Worm (Caenorhabditis elegans): ENCODE measurements around the gene lgc-39.

lgc-39 gene

DNA sequence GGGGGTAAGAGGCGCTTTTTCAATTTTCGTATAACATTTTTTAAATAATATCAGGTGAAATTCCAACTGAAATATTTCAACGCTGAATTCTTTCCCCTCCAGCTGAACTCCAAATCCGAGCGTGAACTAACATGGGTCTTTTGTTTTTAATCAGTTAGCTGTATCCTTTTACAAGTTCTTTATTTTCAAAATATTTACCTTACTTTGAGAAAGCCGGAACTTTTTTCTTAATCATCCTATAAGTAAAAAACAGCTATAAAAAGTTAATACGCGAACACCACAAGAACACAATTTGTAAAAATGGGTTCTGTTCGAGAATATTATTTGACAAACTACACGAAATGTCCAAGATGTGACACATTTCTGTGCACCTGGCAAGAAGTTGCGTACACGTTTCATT lies 11.1 kb upstream of the lgc-39 start, which contains the start of gene srh-83:
Gene srh-83 (plus strand): TSS at position 301 of the 400 bp plus-strand sequence.
- TF ChIP-seq saeg-2 (GFP tag; IDR thresholded peaks at IDR 0.05), result no peak
- no peak for TF ChIP-seq lin-29 (GFP tag; IDR thresholded peaks at IDR 0.05)
- TF ChIP-seq ZK337.2 (GFP tag; IDR thresholded peaks at IDR 0.05), result no peak
- TF ChIP-seq daf-16 (GFP tag; optimal IDR thresholded peaks at IDR 0.05), result no peak
- TF ChIP-seq daf-16 (tag; optimal IDR thresholded peaks at IDR 0.05), result no peak
- TF ChIP-seq nhr-102 (tag; optimal IDR thresholded peaks at IDR 0.05), result no peak
- no peak for TF ChIP-seq lsy-2 (tag; optimal IDR thresholded peaks at IDR 0.05)
- TF ChIP-seq lin-15B (tag; optimal IDR thresholded peaks at IDR 0.05), result no peak
- TF ChIP-seq lim-7 (GFP tag; IDR thresholded peaks at IDR 0.05), result no peak
- TF ChIP-seq attf-4 (tag; optimal IDR thresholded peaks at IDR 0.05), result no peak
- no peak for TF ChIP-seq lir-3 (tag; optimal IDR thresholded peaks at IDR 0.05)

DNA sequence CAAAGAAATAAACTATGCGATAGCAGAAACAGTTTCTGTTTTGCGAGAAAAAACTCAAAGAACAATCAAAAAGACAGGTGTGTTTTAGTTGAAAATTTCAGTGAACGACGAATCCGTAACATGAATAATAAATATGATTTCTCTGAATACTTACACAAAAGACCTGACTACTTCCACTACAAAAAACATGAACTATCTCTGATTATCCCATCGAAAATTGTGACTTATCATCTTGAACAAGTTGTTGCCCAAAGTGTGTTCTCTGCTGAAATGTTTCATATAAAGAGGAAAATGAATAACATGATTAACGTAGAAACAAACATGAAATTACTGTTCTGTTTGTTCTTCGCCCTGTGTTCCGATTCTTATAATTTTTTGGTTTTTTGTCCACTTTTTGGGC lies 8.6 kb upstream of the lgc-39 start, which contains the start of gene ugt-36:
Gene ugt-36 (plus strand): TSS at position 301 of the 400 bp plus-strand sequence.
- TF ChIP-seq R02D3.7 (tag; optimal IDR thresholded peaks at IDR 0.05) (no peak), nhr-28 (tag; optimal IDR thresholded peaks at IDR 0.05) (peak; percentile 16)

DNA sequence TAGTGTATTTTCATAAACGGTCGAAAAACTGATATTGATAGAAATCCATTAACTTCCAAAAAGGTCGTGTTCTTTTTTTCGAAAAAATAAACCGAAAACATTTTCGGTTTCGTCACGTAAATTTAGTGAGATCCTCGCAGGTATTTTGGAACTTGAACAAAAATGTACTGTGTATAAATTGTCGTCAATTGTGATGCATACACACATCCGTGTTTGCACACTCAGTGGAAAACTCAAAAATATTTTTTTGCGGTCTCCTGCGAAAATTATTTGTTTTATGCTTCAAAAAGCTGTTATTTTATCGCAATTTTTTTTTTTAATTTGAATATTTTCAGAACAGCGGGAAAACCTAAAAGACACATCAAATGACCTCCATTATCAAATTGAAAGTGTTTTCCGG lies 3.5 kb downstream of the lgc-39 start, which contains the start of gene cpsf-2:
Gene cpsf-2 (plus strand): TSS at position 330 of the 400 bp plus-strand sequence.
- TF ChIP-seq nhr-48 (tag; optimal IDR thresholded peaks at IDR 0.05) (no peak), T26A8.4 (GFP tag; IDR thresholded peaks at IDR 0.05) (no peak), aha-1 (tag) (peak; percentile 72), F37D6.2 (tag; optimal IDR thresholded peaks at IDR 0.05) (no peak), dpl-1 (GFP tag; optimal IDR thresholded peaks at IDR 0.05) (peak; percentile 1), ZK546.5 (tag; optimal IDR thresholded peaks at IDR 0.05) (no peak), mes-2 (tag; optimal IDR thresholded peaks at IDR 0.05; ENCODE audit: poor library complexity, severe bottlenecking) (peak; percentile 47), mxl-3 (GFP tag; optimal IDR thresholded peaks at IDR 0.05) (no peak), madf-9 (GFP tag; conservative IDR thresholded peaks at IDR 0.05) (no peak)

DNA sequence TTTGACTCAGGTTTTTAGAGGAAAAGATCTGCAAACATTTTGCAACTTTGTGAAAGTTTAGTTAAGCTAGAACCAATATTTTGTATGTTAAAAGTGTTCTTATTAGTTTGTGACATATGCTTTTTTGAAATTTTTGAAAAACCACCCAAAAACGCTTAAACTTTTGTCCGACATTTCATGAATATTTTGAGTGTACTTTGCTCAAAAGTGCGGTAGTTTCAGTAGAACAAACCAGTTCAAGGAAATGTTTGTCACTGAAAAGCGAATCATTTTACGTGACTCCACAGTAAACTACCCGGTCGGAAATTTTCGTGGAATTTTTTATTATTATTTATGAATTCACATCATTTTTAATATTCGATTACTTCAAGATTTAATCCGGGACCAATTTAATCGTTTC lies 9.2 kb downstream of the lgc-39 start, which contains the start of gene pitr-5:
Gene pitr-5 (plus strand): TSS at position 301 of the 400 bp plus-strand sequence.
- TF ChIP-seq nhr-28 (tag; optimal IDR thresholded peaks at IDR 0.05) (no peak), set-16 (GFP tag; IDR thresholded peaks at IDR 0.05) (no peak), madf-5 (GFP tag; IDR thresholded peaks at IDR 0.05) (no peak), hmg-1.1 (GFP tag; IDR thresholded peaks at IDR 0.05) (no peak), zag-1 (tag; optimal IDR thresholded peaks at IDR 0.05) (no peak), daf-12 (tag; optimal IDR thresholded peaks at IDR 0.05) (no peak), unc-39 (tag; optimal IDR thresholded peaks at IDR 0.05) (no peak), zfp-2 (tag; optimal IDR thresholded peaks at IDR 0.05) (no peak), lim-7 (GFP tag; IDR thresholded peaks at IDR 0.05) (no peak), F49E8.2 (tag; optimal IDR thresholded peaks at IDR 0.05; ENCODE audit: borderline replicate concordance) (no peak), lin-1 (GFP tag; IDR thresholded peaks at IDR 0.05) (no peak), unc-130 (GFP tag; optimal IDR thresholded peaks at IDR 0.05) (no peak), jun-1 (tag; optimal IDR thresholded peaks at IDR 0.05) (no peak), fos-1 (tag; optimal IDR thresholded peaks at IDR 0.05) (no peak), R02D3.7 (tag; optimal IDR thresholded peaks at IDR 0.05) (no peak), nhr-6 (tag; optimal IDR thresholded peaks at IDR 0.05) (no peak)

DNA sequence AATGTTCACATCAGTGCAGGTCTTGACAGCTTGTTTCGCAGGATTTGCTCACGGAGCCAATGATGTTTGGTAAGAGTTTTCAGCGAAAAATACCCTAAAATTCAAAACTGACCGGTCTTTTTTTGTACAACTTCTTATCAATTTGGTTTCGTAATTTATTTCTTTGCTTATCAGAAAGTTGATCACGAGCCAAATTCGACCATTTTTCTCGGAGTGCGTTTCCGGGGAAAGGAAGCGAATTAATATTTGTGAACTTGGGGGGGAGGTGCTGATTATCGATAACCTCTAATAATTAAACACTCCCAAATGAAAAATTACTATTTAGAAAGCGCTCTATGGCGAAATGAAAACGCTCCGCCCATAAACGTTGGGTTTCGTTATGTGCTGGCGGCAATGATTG lies 11.3 kb downstream of the lgc-39 start:
- TF ChIP-seq dmd-6 (GFP tag; IDR thresholded peaks at IDR 0.05) (peak; percentile 69), hlh-11 (tag; optimal IDR thresholded peaks at IDR 0.05) (peak; percentile 52), lin-29 (GFP tag; IDR thresholded peaks at IDR 0.05) (no peak), nhr-28 (tag; optimal IDR thresholded peaks at IDR 0.05) (peak; percentile 75), daf-16 (GFP tag; optimal IDR thresholded peaks at IDR 0.05) (no peak), daf-16 (tag; optimal IDR thresholded peaks at IDR 0.05) (peak; percentile 37), lin-1 (GFP tag; IDR thresholded peaks at IDR 0.05) (peak; percentile 75; the same call in 1 of the 2 replicates), saeg-2 (GFP tag; IDR thresholded peaks at IDR 0.05) (no peak), F44E2.7 (GFP tag; IDR thresholded peaks at IDR 0.05) (no peak), nhr-77 (tag; optimal IDR thresholded peaks at IDR 0.05) (peak; percentile 49), mxl-3 (GFP tag; optimal IDR thresholded peaks at IDR 0.05) (no peak), dve-1 (tag; optimal IDR thresholded peaks at IDR 0.05; ENCODE audit: insufficient read depth) (peak; percentile 25), pqm-1 (tag; optimal IDR thresholded peaks at IDR 0.05) (peak; percentile 69)

Data from whole organism, L4 larva.